Worm (Caenorhabditis elegans): ENCODE results near the gene tbc-11.

tbc-11 gene

DNA sequence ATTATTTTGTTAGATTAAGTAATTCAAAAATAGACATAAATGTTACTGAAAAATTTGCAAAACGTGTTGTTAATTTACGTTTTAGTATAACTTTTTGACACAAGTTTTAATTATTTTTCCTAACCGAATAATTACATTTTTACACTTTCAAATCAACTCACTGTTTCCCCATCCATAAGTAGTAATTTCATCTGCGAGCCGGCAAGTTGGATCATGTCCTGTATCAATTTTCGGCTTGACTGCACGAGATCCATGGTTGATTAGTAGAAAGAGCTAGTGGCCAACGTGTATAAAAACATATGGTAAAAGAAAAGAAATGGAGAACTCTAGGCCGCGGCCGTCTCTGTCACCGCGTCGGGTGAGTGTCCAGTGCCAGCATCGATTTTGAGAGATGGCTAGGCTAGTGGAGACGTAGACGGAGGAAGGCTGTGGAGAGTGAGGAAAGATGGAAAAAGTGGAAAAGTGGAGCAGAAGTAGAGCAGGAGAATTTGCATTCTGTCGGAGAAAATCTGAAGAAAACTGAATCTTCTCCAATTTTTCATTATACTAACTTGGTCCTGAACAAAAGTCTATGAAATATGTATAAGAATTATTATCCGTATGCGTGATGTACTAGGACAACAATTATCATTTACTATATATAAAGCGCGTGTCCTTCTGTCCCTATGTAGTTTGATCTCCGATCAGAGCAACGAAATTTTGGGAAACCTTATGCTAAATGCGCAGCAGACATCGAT lies 49.9 kb downstream of the tbc-11 start, which contains the start of gene vps-45:
Gene vps-45, minus strand, starts transcription at position 350 of the 737 bp plus-strand sequence.
- TF ChIP-seq T22C8.4 (GFP tag; IDR thresholded peaks at IDR 0.05) (peak; percentile 78; the same call in 1 of the 2 replicates), klf-2 (GFP tag; conservative IDR thresholded peaks at IDR 0.05) (no peak), flt-1 (GFP tag; IDR thresholded peaks at IDR 0.05) (no peak), cog-1 (tag; optimal IDR thresholded peaks at IDR 0.05) (no peak), ref-1 (GFP tag; conservative IDR thresholded peaks at IDR 0.05) (no peak)

DNA sequence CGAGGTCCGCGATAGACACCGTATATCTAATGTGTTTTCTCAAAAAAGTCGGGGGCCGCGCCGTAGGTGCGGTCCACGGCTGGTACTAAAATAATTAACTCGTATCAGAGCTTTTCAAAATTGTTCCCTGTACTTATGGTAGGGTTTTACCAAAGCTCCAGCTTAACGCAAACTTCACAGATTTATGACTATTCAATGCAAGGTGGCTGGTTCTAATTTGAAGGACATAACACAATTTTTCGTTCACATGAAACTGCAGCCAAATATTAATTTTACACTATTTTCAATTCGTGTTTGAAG lies 50.4 kb downstream of the tbc-11 start:
- TF ChIP-seq tab-1 (GFP tag; IDR thresholded peaks at IDR 0.05) (no peak), klf-2 (GFP tag; conservative IDR thresholded peaks at IDR 0.05) (no peak), T22C8.4 (GFP tag; IDR thresholded peaks at IDR 0.05) (no peak), ztf-29 (GFP tag; IDR thresholded peaks at IDR 0.05) (no peak), ztf-23 (GFP tag; IDR thresholded peaks at IDR 0.05) (no peak), flt-1 (GFP tag; IDR thresholded peaks at IDR 0.05) (no peak), cog-1 (tag; optimal IDR thresholded peaks at IDR 0.05) (no peak), ref-1 (GFP tag; conservative IDR thresholded peaks at IDR 0.05) (no peak), med-1 (GFP tag; optimal IDR thresholded peaks at IDR 0.05; ENCODE audit: insufficient read depth) (no peak)

- TF ChIP-seq tab-1 (GFP tag; IDR thresholded peaks at IDR 0.05) = no peak
- TF ChIP-seq flt-1 (GFP tag; IDR thresholded peaks at IDR 0.05) = no peak
- TF ChIP-seq ref-1 (GFP tag; conservative IDR thresholded peaks at IDR 0.05) = no peak
- TF ChIP-seq T22C8.4 (GFP tag; IDR thresholded peaks at IDR 0.05) = no peak
Observed at ce11 chrX:977958-978686, 53.4 kb downstream of the tbc-11 start, which contains the start of gene abhd-3.2. Gene abhd-3.2, minus strand, starts transcription at chrX:978008.

- TF ChIP-seq tab-1 (GFP tag; IDR thresholded peaks at IDR 0.05) (no peak), med-1 (GFP tag; optimal IDR thresholded peaks at IDR 0.05; ENCODE audit: insufficient read depth) (no peak), T22C8.4 (GFP tag; IDR thresholded peaks at IDR 0.05) (no peak), flt-1 (GFP tag; IDR thresholded peaks at IDR 0.05) (no peak), klf-2 (GFP tag; conservative IDR thresholded peaks at IDR 0.05) (no peak), ref-1 (GFP tag; conservative IDR thresholded peaks at IDR 0.05) (no peak), ztf-29 (GFP tag; IDR thresholded peaks at IDR 0.05) (no peak), ztf-23 (GFP tag; IDR thresholded peaks at IDR 0.05) (no peak), cog-1 (tag; optimal IDR thresholded peaks at IDR 0.05) (no peak)
Observed at ce11 chrX:980252-981009, 55.7 kb downstream of the tbc-11 start, which contains the start of gene C44C1.1. Gene C44C1.1, plus strand, starts transcription at chrX:980776.
